Fruit fly (Drosophila melanogaster): ENCODE data around the gene Rev1.

The Rev1 gene

dm6 chr3L:654019-654418 lies at the start of gene Rev1, which contains the start of gene MED30:
Gene Rev1, plus strand, starts transcription at chr3L:654363.
Gene MED30, minus strand, starts transcription at chr3L:654089.
- TF ChIP-seq dsf (GFP tag; optimal IDR thresholded peaks at IDR 0.05; ENCODE audit: borderline replicate concordance) (peak; percentile 94), sv (GFP tag; optimal IDR thresholded peaks at IDR 0.05) (peak; percentile 96), Hnf4 (GFP tag; optimal IDR thresholded peaks at IDR 0.05) (peak; percentile 98), woc (GFP tag; optimal IDR thresholded peaks at IDR 0.05) (peak; percentile 89), fru (GFP tag; optimal IDR thresholded peaks at IDR 0.05) (peak; percentile 97), CrebA (GFP tag; optimal IDR thresholded peaks at IDR 0.05; ENCODE audit: borderline replicate concordance) (no peak), dmrt93B (GFP tag; optimal IDR thresholded peaks at IDR 0.05) (peak; percentile 80), brk (GFP tag; optimal IDR thresholded peaks at IDR 0.05) (no peak), br (GFP tag; optimal IDR thresholded peaks at IDR 0.05) (peak; percentile 96), CG32264 (GFP tag; optimal IDR thresholded peaks at IDR 0.05) (peak; percentile 92), Vsx2 (GFP tag; optimal IDR thresholded peaks at IDR 0.05; ENCODE audit: partially characterized antibody) (no peak), ey (GFP tag; optimal IDR thresholded peaks at IDR 0.05) (peak; percentile 97), tai (GFP tag; optimal IDR thresholded peaks at IDR 0.05) (no peak), sage (GFP tag; optimal IDR thresholded peaks at IDR 0.05) (peak; percentile 85), CG9705 (GFP tag; optimal IDR thresholded peaks at IDR 0.05) (peak; percentile 87), jim (GFP tag; optimal IDR thresholded peaks at IDR 0.05) (peak; percentile 90), pan (optimal IDR thresholded peaks at IDR 0.05) (no peak), psq (GFP tag; optimal IDR thresholded peaks at IDR 0.05) (peak; percentile 90), rgr (GFP tag; optimal IDR thresholded peaks at IDR 0.05) (peak; percentile 97), Mio (GFP tag; optimal IDR thresholded peaks at IDR 0.05) (peak; percentile 86), Hr83 (GFP tag; optimal IDR thresholded peaks at IDR 0.05; ENCODE audit: poor library complexity, severe bottlenecking) (peak; percentile 96), lola (GFP tag; optimal IDR thresholded peaks at IDR 0.05) (no peak), N (GFP tag; optimal IDR thresholded peaks at IDR 0.05) (no peak), Abd-B (GFP tag; optimal IDR thresholded peaks at IDR 0.05) (no peak), Sp1 (GFP tag; optimal IDR thresholded peaks at IDR 0.05) (peak; percentile 89), HLH106 (tag; optimal IDR thresholded peaks at IDR 0.05) (peak; percentile 93), Myc (optimal IDR thresholded peaks at IDR 0.05) (peak; percentile 24), foxo (GFP tag; optimal IDR thresholded peaks at IDR 0.05) (peak; percentile 68 to 98), Rel (GFP tag; optimal IDR thresholded peaks at IDR 0.05) (peak; percentile 56), Rel (tag; optimal IDR thresholded peaks at IDR 0.05) (peak; percentile 68), Jra (GFP tag; optimal IDR thresholded peaks at IDR 0.05) (peak; percentile 97), GATAd (GFP tag; optimal IDR thresholded peaks at IDR 0.05) (peak; percentile 83), h (GFP tag; optimal IDR thresholded peaks at IDR 0.05) (peak; percentile 97), OdsH (GFP tag; optimal IDR thresholded peaks at IDR 0.05) (peak; percentile 96)

- TF ChIP-seq fru (GFP tag; optimal IDR thresholded peaks at IDR 0.05) = no peak
- TF ChIP-seq Myc (optimal IDR thresholded peaks at IDR 0.05) = peak; percentile 77
These were observed 49.5 kb upstream of the Rev1 start for dm6 chr3L:604701-605100.

- TF ChIP-seq Hnf4 (GFP tag; optimal IDR thresholded peaks at IDR 0.05) (no peak), lola (GFP tag; optimal IDR thresholded peaks at IDR 0.05) (no peak), Myc (optimal IDR thresholded peaks at IDR 0.05) (peak; percentile 84), Hr83 (GFP tag; optimal IDR thresholded peaks at IDR 0.05; ENCODE audit: poor library complexity, severe bottlenecking) (peak; percentile 18), Abd-B (GFP tag; optimal IDR thresholded peaks at IDR 0.05) (no peak), brk (GFP tag; optimal IDR thresholded peaks at IDR 0.05) (peak; percentile 44), fru (GFP tag; optimal IDR thresholded peaks at IDR 0.05) (no peak), h (GFP tag; optimal IDR thresholded peaks at IDR 0.05) (peak; percentile 11), HLH106 (tag; optimal IDR thresholded peaks at IDR 0.05) (no peak), usp (GFP tag; optimal IDR thresholded peaks at IDR 0.05) (no peak), Rel (GFP tag; optimal IDR thresholded peaks at IDR 0.05) (no peak), Rel (tag; optimal IDR thresholded peaks at IDR 0.05) (peak; percentile 36), Vsx2 (GFP tag; optimal IDR thresholded peaks at IDR 0.05; ENCODE audit: partially characterized antibody) (no peak), br (GFP tag; optimal IDR thresholded peaks at IDR 0.05) (no peak), rgr (GFP tag; optimal IDR thresholded peaks at IDR 0.05) (no peak)
These were observed 47.5 kb upstream of the Rev1 start, which contains the start of gene Reg-2 for dm6 chr3L:606490-607327. Gene Reg-2, minus strand, starts transcription at chr3L:606569.

All from whole organism, wandering third instar larva.